Worm (Caenorhabditis elegans): Measurements from ENCODE around the gene ech-5.

DNA sequence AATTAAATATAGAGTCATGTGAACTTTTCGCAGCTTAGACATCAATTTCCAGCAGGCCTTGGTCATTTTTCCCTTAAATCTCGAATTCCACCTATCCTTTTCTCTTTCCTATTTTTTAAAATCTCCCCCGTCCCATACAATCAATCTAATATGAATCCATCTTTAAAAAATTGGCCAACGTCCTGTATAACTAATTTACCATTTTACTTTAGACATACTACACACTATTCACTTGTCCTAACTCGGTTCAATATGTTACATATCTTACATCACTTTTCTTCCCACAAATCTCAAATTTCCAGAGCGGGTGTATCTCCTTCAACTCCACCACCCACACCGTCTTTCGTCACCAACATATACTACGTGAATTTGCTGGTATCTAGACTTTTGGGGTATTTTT is 48.4 kb downstream of the ech-5 start, which contains the start of gene lgc-33:
- TF ChIP-seq ama-1 (optimal IDR thresholded peaks at IDR 0.05): no peak
- TF ChIP-seq nhr-11 (tag; optimal IDR thresholded peaks at IDR 0.05): no peak
- TF ChIP-seq tbx-2 (tag; optimal IDR thresholded peaks at IDR 0.05): no peak
- no peak for TF ChIP-seq sea-2 (GFP tag; optimal IDR thresholded peaks at IDR 0.05)
- no peak for TF ChIP-seq mml-1 (tag; optimal IDR thresholded peaks at IDR 0.05)
- no peak for TF ChIP-seq elt-1 (tag; optimal IDR thresholded peaks at IDR 0.05)
- no peak for TF ChIP-seq nhr-25 (tag; optimal IDR thresholded peaks at IDR 0.05)
- TF ChIP-seq ceh-82 (tag; optimal IDR thresholded peaks at IDR 0.05): no peak
- no peak for TF ChIP-seq nhr-237 (tag; optimal IDR thresholded peaks at IDR 0.05)
- TF ChIP-seq zag-1 (tag; optimal IDR thresholded peaks at IDR 0.05): no peak
- no peak for TF ChIP-seq jun-1 (tag; optimal IDR thresholded peaks at IDR 0.05)

Measured in whole organism, L3 larva.